Fruit fly (Drosophila melanogaster) whole organism, embryonic: ENCODE results near the gene CG9702.
A peak's percentile ranks its signal among the peaks of the same experiment; 100 is the strongest.

Source experiments
- Atf6 ChIP-seq: fragments of 200-800 bp; sonication (Bioruptor generic); IDR thresholded peaks from 2 replicates; pipeline ENCODE4 v1.3.6; 2022; ENCODE audit warnings: missing biosample characterization, missing genetic modification characterization
- CG10147 ChIP-seq: fragments of 200-800 bp; sonication (Bioruptor generic); optimal IDR thresholded peaks from 2 replicates; lab custom pipeline; 2019; ENCODE audit warnings: missing biosample characterization, mild to moderate bottlenecking, missing genetic modification characterization, moderate library complexity
- CG11723 ChIP-seq: fragments of 200-800 bp; sonication (Bioruptor generic); optimal IDR thresholded peaks from 2 replicates; lab custom pipeline; 2017; ENCODE audit warnings: missing biosample characterization, mild to moderate bottlenecking, missing genetic modification characterization
- CG12219 ChIP-seq: fragments of 200-800 bp; sonication (Bioruptor generic); optimal IDR thresholded peaks from 3 replicates; lab custom pipeline; 2018; ENCODE audit warnings: missing biosample characterization, mild to moderate bottlenecking, missing genetic modification characterization
- CG12659 ChIP-seq: fragments of 200-800 bp; sonication (Bioruptor generic); optimal IDR thresholded peaks from 3 replicates; lab custom pipeline; 2017; ENCODE audit warnings: mild to moderate bottlenecking, missing biosample characterization, missing genetic modification reagents, missing genetic modification characterization
- CG14860 ChIP-seq: fragments of 200-800 bp; sonication (Bioruptor generic); IDR thresholded peaks from 3 replicates; pipeline ENCODE4 v1.3.6; 2022; ENCODE audit warnings: missing biosample characterization, missing genetic modification characterization; ENCODE audit not compliant: partially characterized antibody
- CG15479 ChIP-seq: fragments of 200-800 bp; sonication (Bioruptor generic); optimal IDR thresholded peaks from 3 replicates; lab custom pipeline; 2019; ENCODE audit warnings: missing biosample characterization, mild to moderate bottlenecking, missing genetic modification characterization, moderate library complexity
- CG15514 ChIP-seq: fragments of 200-800 bp; sonication (Bioruptor generic); optimal IDR thresholded peaks from 3 replicates; lab custom pipeline; 2017; ENCODE audit warnings: missing biosample characterization, missing genetic modification characterization, mild to moderate bottlenecking, moderate library complexity, missing genetic modification reagents
- CG17361 ChIP-seq: fragments of 200-800 bp; sonication (Bioruptor generic); IDR thresholded peaks from 3 replicates; pipeline ENCODE4 v1.3.6; 2022; ENCODE audit warnings: missing biosample characterization, missing genetic modification characterization
- CG18262 ChIP-seq: fragments of 200-800 bp; optimal IDR thresholded peaks from 3 replicates; lab custom pipeline; 2019; ENCODE audit warnings: missing biosample characterization, mild to moderate bottlenecking, missing genetic modification characterization, moderate library complexity
- CG18619 ChIP-seq: fragments of 200-800 bp; sonication (Bioruptor generic); optimal IDR thresholded peaks from 3 replicates; lab custom pipeline; 2017; ENCODE audit warnings: missing biosample characterization, mild to moderate bottlenecking, missing genetic modification characterization
- CG30403 ChIP-seq: fragments of 200-800 bp; sonication (Bioruptor generic); optimal IDR thresholded peaks from 3 replicates; lab custom pipeline; 2016; ENCODE audit warnings: missing biosample characterization, missing genetic modification characterization
- CG32772 ChIP-seq: fragments of 200-800 bp; sonication (Bioruptor generic); IDR thresholded peaks from 2 replicates; pipeline ENCODE4 v1.3.6; 2022; ENCODE audit warnings: missing biosample characterization, missing genetic modification characterization
- CG3726 ChIP-seq: fragments of 200-800 bp; sonication (Bioruptor generic); IDR thresholded peaks from 3 replicates; pipeline ENCODE4, ENCODE4 v1.3.6; 2022; ENCODE audit warnings: missing biosample characterization, missing genetic modification characterization
- CG5180 ChIP-seq: fragments of 200-800 bp; sonication (Bioruptor generic); optimal IDR thresholded peaks from 3 replicates; lab custom pipeline; 2017; ENCODE audit warnings: missing biosample characterization, missing genetic modification characterization, mild to moderate bottlenecking, moderate library complexity, missing genetic modification reagents
- CG6272 ChIP-seq: fragments of 200-800 bp; sonication (Bioruptor generic); IDR thresholded peaks from 2 replicates; pipeline ENCODE4 v1.3.6; 2022; ENCODE audit warnings: missing biosample characterization, missing genetic modification characterization
- CG6813 ChIP-seq: fragments of 200-800 bp; sonication (Bioruptor generic); optimal IDR thresholded peaks from 2 replicates; lab custom pipeline; 2017; ENCODE audit warnings: missing biosample characterization, missing genetic modification characterization, mild to moderate bottlenecking, moderate library complexity, missing genetic modification reagents
- CkIIα-i1 ChIP-seq: fragments of 200-800 bp; sonication (Bioruptor generic); IDR thresholded peaks from 2 replicates; pipeline ENCODE4 v1.3.6; 2022; ENCODE audit warnings: missing biosample characterization, missing genetic modification characterization
- CrebB ChIP-seq: fragments of 200-800 bp; sonication (Bioruptor generic); optimal IDR thresholded peaks from 3 replicates; lab custom pipeline; 2018; ENCODE audit warnings: missing biosample characterization, mild to moderate bottlenecking, missing genetic modification characterization
- Drgx ChIP-seq: fragments of 200-800 bp; sonication (Bioruptor generic); IDR thresholded peaks from 2 replicates; pipeline ENCODE4 v1.3.6; 2022; ENCODE audit warnings: missing biosample characterization, missing genetic modification characterization
- Hand ChIP-seq: fragments of 200-800 bp; sonication (Bioruptor generic); optimal IDR thresholded peaks from 2 replicates; lab custom pipeline; 2017; ENCODE audit warnings: mild to moderate bottlenecking, missing biosample characterization, missing genetic modification reagents, missing genetic modification characterization
- Hey ChIP-seq: fragments of 200-800 bp; sonication (Bioruptor generic); optimal IDR thresholded peaks from 3 replicates; lab custom pipeline; 2018; ENCODE audit warnings: missing biosample characterization, mild to moderate bottlenecking, missing genetic modification characterization
- Mad ChIP-seq: fragments of 200-800 bp; sonication (Bioruptor generic); optimal IDR thresholded peaks from 2 replicates; lab custom pipeline; 2016; ENCODE audit warnings: missing biosample characterization, missing genetic modification characterization
- Ptx1 ChIP-seq: fragments of 200-800 bp; sonication (Bioruptor generic); IDR thresholded peaks from 2 replicates; pipeline ENCODE4 v1.3.6; 2022; ENCODE audit warnings: missing biosample characterization, missing genetic modification characterization
- Scr ChIP-seq: fragments of 200-800 bp; sonication (Bioruptor generic); IDR thresholded peaks from 2 replicates; pipeline ENCODE4 v1.3.6; 2022; ENCODE audit warnings: missing biosample characterization, missing genetic modification characterization; ENCODE audit not compliant: partially characterized antibody
- abd-A ChIP-seq: fragments of 200-800 bp; sonication (Bioruptor generic); optimal IDR thresholded peaks from 3 replicates; lab custom pipeline; 2019; ENCODE audit warnings: missing biosample characterization, mild to moderate bottlenecking, missing genetic modification characterization, moderate library complexity
- bsh ChIP-seq, 2 experiments: fragments of 200-800 bp; sonication (Bioruptor generic); optimal IDR thresholded peaks; 2 replicates each; lab custom pipeline; 2017 to 2018; ENCODE audit warnings: mild to moderate bottlenecking in 2 of 2, missing biosample characterization in 2 of 2, missing genetic modification characterization in 2 of 2, moderate library complexity in 1 of 2
- cas ChIP-seq: fragments of 200-800 bp; sonication (Bioruptor generic); IDR thresholded peaks from 2 replicates; pipeline ENCODE4 v1.3.6; 2022; ENCODE audit warnings: missing biosample characterization, missing genetic modification characterization
- crol ChIP-seq: fragments of 200-800 bp; sonication (Bioruptor generic); IDR thresholded peaks from 2 replicates; pipeline ENCODE4 v1.3.6; 2022; ENCODE audit warnings: missing biosample characterization, missing genetic modification characterization
- exex ChIP-seq: fragments of 200-800 bp; sonication (Bioruptor generic); optimal IDR thresholded peaks from 4 replicates; lab custom pipeline; 2018; ENCODE audit warnings: missing biosample characterization, mild to moderate bottlenecking, missing genetic modification characterization, moderate library complexity
- fd3F ChIP-seq: fragments of 200-800 bp; sonication (Bioruptor generic); optimal IDR thresholded peaks from 2 replicates; lab custom pipeline; 2018; ENCODE audit warnings: missing biosample characterization, mild to moderate bottlenecking, missing genetic modification characterization, moderate library complexity
- fd64A ChIP-seq: fragments of 200-800 bp; sonication (Bioruptor generic); optimal IDR thresholded peaks from 3 replicates; lab custom pipeline; 2018; ENCODE audit warnings: missing biosample characterization, mild to moderate bottlenecking, missing genetic modification characterization
- gem ChIP-seq: fragments of 200-800 bp; sonication (Bioruptor generic); optimal IDR thresholded peaks from 2 replicates; lab custom pipeline; 2019; ENCODE audit warnings: missing biosample characterization, mild to moderate bottlenecking, missing genetic modification characterization, moderate library complexity
- gsb ChIP-seq: fragments of 200-800 bp; sonication (Bioruptor generic); IDR thresholded peaks from 2 replicates; pipeline ENCODE4 v1.3.6; 2022; ENCODE audit warnings: missing biosample characterization, missing genetic modification characterization
- hkb ChIP-seq, 2 experiments: fragments of 200-800 bp in 1 of 2; fragments of >200 bp in 1 of 2; sonication (Bioruptor generic) in 1 of 2; IDR thresholded peaks in 1 of 2; optimal IDR thresholded peaks in 1 of 2; 2 replicates each; pipeline versions ENCODE4 v1.3.6 to Lab custom; 2017 to 2022; ENCODE audit warnings: missing biosample characterization in 1 of 2, missing genetic modification characterization in 1 of 2
- mam ChIP-seq: fragments of 200-800 bp; sonication (Bioruptor generic); optimal IDR thresholded peaks from 3 replicates; lab custom pipeline; 2016; ENCODE audit warnings: missing biosample characterization, missing genetic modification characterization
- nerfin-1 ChIP-seq: fragments of 200-800 bp; sonication (Bioruptor generic); optimal IDR thresholded peaks from 3 replicates; lab custom pipeline; 2019; ENCODE audit warnings: missing biosample characterization, mild to moderate bottlenecking, missing genetic modification characterization, moderate library complexity
- nmo ChIP-seq: fragments of 200-800 bp; sonication (Bioruptor generic); optimal IDR thresholded peaks from 2 replicates; lab custom pipeline; 2018; ENCODE audit warnings: missing biosample characterization, mild to moderate bottlenecking, missing genetic modification characterization, moderate library complexity
- pum ChIP-seq: fragments of 200-800 bp; sonication (Bioruptor generic); optimal IDR thresholded peaks from 2 replicates; lab custom pipeline; 2016; ENCODE audit warnings: missing biosample characterization, missing genetic modification characterization
- run ChIP-seq: fragments of 200-800 bp; sonication (Bioruptor generic); optimal IDR thresholded peaks from 3 replicates; lab custom pipeline; 2018; ENCODE audit warnings: missing biosample characterization, mild to moderate bottlenecking, missing genetic modification characterization
- salm ChIP-seq: fragments of 200-800 bp; sonication (Bioruptor generic); optimal IDR thresholded peaks from 2 replicates; lab custom pipeline; 2018; ENCODE audit warnings: missing biosample characterization, mild to moderate bottlenecking, missing genetic modification characterization
- sc ChIP-seq, 3 experiments: fragments of >200 bp in 2 of 3; fragments of 200-800 bp in 1 of 3; sonication (Bioruptor generic) in 1 of 3; optimal IDR thresholded peaks; 2 replicates in 2 of 3; 3 replicates in 1 of 3; lab custom pipeline; 2017; ENCODE audit warnings: mild to moderate bottlenecking in 1 of 3, missing biosample characterization in 1 of 3, missing genetic modification characterization in 1 of 3, missing genetic modification reagents in 1 of 3
- sug ChIP-seq: fragments of 200-800 bp; optimal IDR thresholded peaks from 2 replicates; lab custom pipeline; 2019; ENCODE audit warnings: missing biosample characterization, mild to moderate bottlenecking, missing genetic modification characterization, moderate library complexity
- tgo ChIP-seq: fragments of 200-800 bp; sonication (Bioruptor generic); IDR thresholded peaks from 3 replicates; pipeline ENCODE4 v1.3.6; 2022; ENCODE audit warnings: missing biosample characterization, missing genetic modification characterization
- tin ChIP-seq: fragments of 200-800 bp; sonication (Bioruptor generic); optimal IDR thresholded peaks from 3 replicates; lab custom pipeline; 2016; ENCODE audit warnings: missing biosample characterization, missing genetic modification characterization
- wek ChIP-seq: fragments of 200-800 bp; sonication (Bioruptor generic); optimal IDR thresholded peaks from 3 replicates; lab custom pipeline; 2018; ENCODE audit warnings: missing biosample characterization, mild to moderate bottlenecking, missing genetic modification characterization, moderate library complexity
- zfh1 ChIP-seq: fragments of 200-800 bp; sonication (Bioruptor generic); IDR thresholded peaks from 3 replicates; pipeline ENCODE4 v1.3.6; 2022; ENCODE audit warnings: missing biosample characterization, missing genetic modification characterization

The CG9702 gene

DNA sequence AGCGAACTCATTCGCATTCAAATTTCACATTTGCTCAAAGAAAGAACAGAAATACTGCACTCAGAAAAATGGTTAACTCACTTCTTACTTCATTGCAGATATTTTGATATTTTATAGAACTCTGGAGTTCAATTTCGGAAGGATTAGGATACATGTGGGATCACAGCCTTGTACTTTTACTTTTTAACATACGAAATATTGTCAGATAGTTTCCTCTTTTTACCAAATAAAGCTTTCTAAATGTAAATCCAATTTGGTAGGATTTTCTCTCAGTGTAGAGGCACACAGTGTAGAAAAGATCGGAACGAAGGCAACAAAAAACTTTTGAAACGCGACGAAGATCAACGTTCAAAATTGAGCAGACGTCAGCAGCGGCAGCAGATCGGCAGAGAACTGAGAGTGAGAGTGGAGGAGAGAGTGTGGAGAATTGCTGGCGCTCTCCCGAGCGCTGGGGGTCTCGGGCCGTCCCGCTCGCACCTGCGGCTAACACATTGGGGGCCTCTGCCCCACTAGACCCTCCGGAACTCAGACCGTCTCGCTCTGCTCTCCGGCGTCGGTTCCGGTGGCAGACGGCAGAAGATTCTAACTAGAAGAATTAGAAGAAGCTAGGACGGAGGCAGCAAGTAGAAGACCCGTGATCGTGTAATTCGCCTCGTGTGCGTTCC lies 47.1 kb upstream of the CG9702 start, which contains the start of gene tmod (continued):
- TF ChIP-seq Atf6 (GFP tag; lab: Robert Waterston, UW) = no peak; the same call in none of the 2 replicates
- TF ChIP-seq CG3726 = no peak
- peak; percentile 37 for TF ChIP-seq mam (GFP tag; lab: Kevin White, UChicago)
- TF ChIP-seq tin (GFP tag; lab: Kevin White, UChicago) = peak; percentile 34
- TF ChIP-seq salm = peak; percentile 61
- 0 out of 3 replicates have a peak, but pooled peaks have one; percentile 29 for TF ChIP-seq zfh1
- peak; percentile 55 for TF ChIP-seq Ptx1 (GFP tag; lab: Robert Waterston, UW)
- TF ChIP-seq CG18262 (tag; lab: Kevin White, UChicago) = peak; percentile 65
- TF ChIP-seq CG12659 (GFP tag; lab: Kevin White, UChicago) = peak; percentile 3
- TF ChIP-seq CG6272 = no peak
- peak; percentile 45 for TF ChIP-seq CG15514 (GFP tag; lab: Kevin White, UChicago)
- TF ChIP-seq CG12219 (GFP tag; lab: Kevin White, UChicago) = peak; percentile 46
- no peak for TF ChIP-seq Hey
- no peak for TF ChIP-seq exex (tag; lab: Kevin White, UChicago)
- TF ChIP-seq Drgx = peak; percentile 61
- no peak for TF ChIP-seq cas
- no peak for TF ChIP-seq CG14860
- TF ChIP-seq pum = peak; percentile 28
- peak; percentile 83 for TF ChIP-seq sug (tag; lab: Kevin White, UChicago)
- no peak for TF ChIP-seq CrebB (tag; lab: Kevin White, UChicago)
- no peak for TF ChIP-seq sc (optimal IDR thresholded peaks at IDR 0.05; lab: Kevin White, UChicago)
- peak; percentile 55 for TF ChIP-seq sc (GFP tag; optimal IDR thresholded peaks at IDR 0.05; lab: Kevin White, UChicago)
- TF ChIP-seq fd64A = peak; percentile 6
- TF ChIP-seq fd3F (GFP tag; lab: Kevin White, UChicago) = no peak
- TF ChIP-seq hkb (optimal IDR thresholded peaks at IDR 0.05; lab: Kevin White, UChicago) = no peak
- peak; percentile 49; the same call in 1 of the 2 replicates for TF ChIP-seq hkb (GFP tag; IDR thresholded peaks at IDR 0.05; lab: Robert Waterston, UW)
- peak; percentile 39 for TF ChIP-seq CG11723 (GFP tag; lab: Kevin White, UChicago)

DNA sequence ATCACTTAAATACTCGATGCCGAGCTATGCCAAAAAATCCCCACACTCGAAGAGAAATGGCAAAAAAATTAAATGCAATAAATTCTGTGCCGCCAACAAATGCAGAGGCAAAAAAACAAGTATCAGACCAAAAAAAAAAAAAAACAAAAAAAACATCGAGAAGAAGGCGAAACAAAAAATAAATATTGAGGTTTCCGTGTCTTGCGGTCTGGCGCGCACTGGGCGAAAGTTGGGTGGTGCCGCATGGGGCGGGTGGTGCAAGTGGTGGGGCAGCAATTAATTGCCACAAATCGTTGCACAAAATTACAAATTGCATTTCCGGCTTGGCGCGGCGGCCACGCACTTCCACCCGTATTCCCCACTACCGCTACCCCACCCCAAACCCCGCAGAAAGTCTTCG lies 44.8 kb upstream of the CG9702 start:
- TF ChIP-seq crol (peak; percentile 61; the same call in 1 of the 2 replicates), CG5180 (no peak)

DNA sequence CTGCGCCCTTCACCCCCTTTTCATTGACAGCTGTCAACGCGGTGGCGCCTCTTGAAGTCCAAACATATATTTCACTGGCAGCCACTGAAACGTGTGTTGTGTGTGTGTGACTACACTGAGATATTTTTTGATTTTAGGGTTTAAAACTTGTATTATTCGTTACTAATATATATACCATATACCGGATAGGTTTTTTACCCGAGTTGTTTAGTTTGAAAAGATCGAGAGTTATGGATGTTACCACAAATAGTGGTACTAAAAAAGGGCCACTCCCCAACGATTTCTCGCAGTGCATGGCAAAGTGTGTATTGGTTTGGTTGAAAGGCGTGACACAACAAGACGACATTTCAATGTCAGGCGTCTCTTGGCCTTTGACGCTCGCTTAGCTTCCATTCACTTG lies 42.8 kb upstream of the CG9702 start:
- TF ChIP-seq nmo (GFP tag; lab: Kevin White, UChicago) (no peak), tgo (GFP tag; lab: Robert Waterston, UW) (peak; percentile 27; the same call in 2 of the 3 replicates), CkIIα-i1 (no peak), gsb (GFP tag; lab: Robert Waterston, UW) (no peak), run (tag; lab: Kevin White, UChicago) (no peak), Scr (GFP tag; lab: Robert Waterston, UW) (no peak), gem (tag; lab: Kevin White, UChicago) (peak; percentile 57), wek (GFP tag; lab: Kevin White, UChicago) (no peak), CG15479 (GFP tag; lab: Kevin White, UChicago) (no peak), CG30403 (peak; percentile 13), bsh (GFP tag; optimal IDR thresholded peaks at IDR 0.05; lab: Kevin White, UChicago) (peak in 1 of 2 experiments; percentile 28), CG17361 (GFP tag; lab: Robert Waterston, UW) (0 out of 3 replicates have a peak, but pooled peaks have one; percentile 26), CG32772 (GFP tag; lab: Robert Waterston, UW) (no peak), Atf6 (GFP tag; lab: Robert Waterston, UW) (peak; percentile 54; the same call in 1 of the 2 replicates), CG10147 (GFP tag; lab: Kevin White, UChicago) (no peak), abd-A (tag; lab: Kevin White, UChicago) (no peak), Mad (no peak), CG18619 (GFP tag; lab: Kevin White, UChicago) (no peak), nerfin-1 (tag; lab: Kevin White, UChicago) (no peak), CG6813 (no peak), Hand (GFP tag; lab: Kevin White, UChicago) (no peak)
